Fruit fly (Drosophila melanogaster) whole organism, wandering third instar larva: Measurements from ENCODE around the gene CG1544.
A peak's percentile ranks its signal among the peaks of the same experiment; 100 is the strongest.

ENCODE experiments used
- Abd-B ChIP-seq: fragments of >200 bp; optimal IDR thresholded peaks from 2 replicates; lab custom pipeline; 2017; ENCODE audit warnings: missing biosample characterization, missing genetic modification characterization
- CG32264 ChIP-seq: fragments of 200-800 bp; sonication (Bioruptor generic); optimal IDR thresholded peaks from 2 replicates; lab custom pipeline; 2016; ENCODE audit warnings: missing biosample characterization, missing genetic modification characterization
- CG9705 ChIP-seq: fragments of 200-800 bp; sonication (Bioruptor generic); optimal IDR thresholded peaks from 2 replicates; lab custom pipeline; 2018; ENCODE audit warnings: missing biosample characterization, mild to moderate bottlenecking, missing genetic modification characterization
- CrebA ChIP-seq: fragments of 200-800 bp; sonication (Bioruptor generic); optimal IDR thresholded peaks from 2 replicates; lab custom pipeline; 2016; ENCODE audit warnings: missing biosample characterization, mild to moderate bottlenecking, missing genetic modification characterization, borderline replicate concordance
- Dfd ChIP-seq: fragments of >200 bp; optimal IDR thresholded peaks from 2 replicates; lab custom pipeline; 2017; ENCODE audit warnings: missing biosample characterization, missing genetic modification characterization
- Dif ChIP-seq: fragments of 200-275, 200-300 bp; sonication (Bioruptor generic); optimal IDR thresholded peaks from 2 replicates; lab custom pipeline; 2018; ENCODE audit warnings: missing biosample characterization, missing genetic modification characterization; ENCODE audit not compliant: partially characterized antibody
- GATAd ChIP-seq: sonication (Bioruptor generic); optimal IDR thresholded peaks from 2 replicates; lab custom pipeline; 2016; ENCODE audit warnings: missing biosample characterization, missing genetic modification characterization
- HLH106 ChIP-seq: fragments of 200-800 bp; optimal IDR thresholded peaks from 3 replicates; lab custom pipeline; 2019; ENCODE audit warnings: missing biosample characterization, mild to moderate bottlenecking, missing genetic modification characterization, moderate library complexity
- Hnf4 ChIP-seq: fragments of 200-800 bp; sonication (Bioruptor generic); optimal IDR thresholded peaks from 2 replicates; lab custom pipeline; 2016; ENCODE audit warnings: missing biosample characterization, mild to moderate bottlenecking, missing genetic modification characterization
- Hr83 ChIP-seq: fragments of 200-300 bp; sonication (Bioruptor generic); optimal IDR thresholded peaks from 2 replicates; lab custom pipeline; 2016; ENCODE audit warnings: missing biosample characterization, mild to moderate bottlenecking, missing genetic modification characterization, moderate library complexity; ENCODE audit not compliant: poor library complexity, severe bottlenecking
- Jra ChIP-seq: sonication (Bioruptor generic); optimal IDR thresholded peaks from 2 replicates; lab custom pipeline; 2016; ENCODE audit warnings: missing biosample characterization, missing genetic modification characterization
- Mio ChIP-seq: sonication (Bioruptor generic); optimal IDR thresholded peaks from 2 replicates; lab custom pipeline; 2016; ENCODE audit warnings: missing biosample characterization, missing genetic modification characterization
- Myc ChIP-seq: fragments of >200 bp; optimal IDR thresholded peaks from 2 replicates; lab custom pipeline; 2017
- OdsH ChIP-seq: fragments of 200-800 bp; sonication (Bioruptor generic); optimal IDR thresholded peaks from 2 replicates; lab custom pipeline; 2016; ENCODE audit warnings: missing biosample characterization, mild to moderate bottlenecking, missing genetic modification characterization
- Rel ChIP-seq, 2 experiments: fragments of 200-800 bp; sonication (Bioruptor generic) in 1 of 2; optimal IDR thresholded peaks; 2 replicates in 1 of 2; 3 replicates in 1 of 2; lab custom pipeline; 2016 to 2019; ENCODE audit warnings: mild to moderate bottlenecking in 2 of 2, missing biosample characterization in 2 of 2, missing genetic modification characterization in 2 of 2, moderate library complexity in 1 of 2
- Sp1 ChIP-seq: fragments of 200-800 bp; sonication (Bioruptor generic); optimal IDR thresholded peaks from 3 replicates; lab custom pipeline; 2019; ENCODE audit warnings: missing biosample characterization, mild to moderate bottlenecking, missing genetic modification characterization, moderate library complexity
- Vsx2 ChIP-seq: fragments of 200-300, 225-300 bp; sonication (Bioruptor generic); optimal IDR thresholded peaks from 2 replicates; lab custom pipeline; 2018; ENCODE audit warnings: missing biosample characterization, missing genetic modification characterization; ENCODE audit not compliant: partially characterized antibody
- br ChIP-seq: fragments of 200-800 bp; sonication (Bioruptor generic); optimal IDR thresholded peaks from 2 replicates; lab custom pipeline; 2016; ENCODE audit warnings: missing biosample characterization, missing genetic modification characterization
- dl ChIP-seq, 2 experiments: fragments of 175-275, 200-275 bp in 1 of 2; fragments of 200-275 bp in 1 of 2; sonication (Bioruptor generic); optimal IDR thresholded peaks; lab custom pipeline; 2018; ENCODE audit warnings: mild to moderate bottlenecking in 2 of 2, missing biosample characterization in 2 of 2, missing genetic modification characterization in 2 of 2, moderate library complexity in 2 of 2; ENCODE audit not compliant: partially characterized antibody in 2 of 2, insufficient read depth in 1 of 2
- dmrt93B ChIP-seq: fragments of 200-800 bp; sonication (Bioruptor generic); optimal IDR thresholded peaks from 2 replicates; lab custom pipeline; 2018; ENCODE audit warnings: missing biosample characterization, mild to moderate bottlenecking, missing genetic modification characterization
- dsf ChIP-seq: sonication (Bioruptor generic); optimal IDR thresholded peaks from 2 replicates; lab custom pipeline; 2016; ENCODE audit warnings: missing biosample characterization, missing genetic modification characterization, borderline replicate concordance
- ey ChIP-seq: fragments of 200-800 bp; sonication (Bioruptor generic); optimal IDR thresholded peaks from 2 replicates; lab custom pipeline; 2016; ENCODE audit warnings: missing biosample characterization, missing genetic modification characterization
- foxo ChIP-seq, 2 experiments: fragments of 200-800 bp; sonication (Bioruptor generic); optimal IDR thresholded peaks; 2 replicates in 1 of 2; 3 replicates in 1 of 2; lab custom pipeline; 2016 to 2017; ENCODE audit warnings: missing biosample characterization in 2 of 2, missing genetic modification characterization in 2 of 2
- fru ChIP-seq: fragments of 200-800 bp; sonication (Bioruptor generic); optimal IDR thresholded peaks from 3 replicates; lab custom pipeline; 2016; ENCODE audit warnings: missing biosample characterization, mild to moderate bottlenecking, missing genetic modification characterization
- h ChIP-seq: fragments of 200-800 bp; sonication (Bioruptor generic); optimal IDR thresholded peaks from 3 replicates; lab custom pipeline; 2016; ENCODE audit warnings: missing biosample characterization, mild to moderate bottlenecking, missing genetic modification characterization
- psq ChIP-seq: fragments of 200-800 bp; sonication (Bioruptor generic); optimal IDR thresholded peaks from 3 replicates; lab custom pipeline; 2017; ENCODE audit warnings: missing biosample characterization, mild to moderate bottlenecking, missing genetic modification characterization, moderate library complexity
- rgr ChIP-seq: fragments of 200-800 bp; sonication (Bioruptor generic); optimal IDR thresholded peaks from 3 replicates; lab custom pipeline; 2016; ENCODE audit warnings: missing biosample characterization, mild to moderate bottlenecking, missing genetic modification characterization
- sage ChIP-seq: fragments of 200-800 bp; sonication (Bioruptor generic); optimal IDR thresholded peaks from 2 replicates; lab custom pipeline; 2016; ENCODE audit warnings: missing biosample characterization, mild to moderate bottlenecking, missing genetic modification characterization
- sv ChIP-seq: fragments of 200-800 bp; sonication (Bioruptor generic); optimal IDR thresholded peaks from 3 replicates; lab custom pipeline; 2016; ENCODE audit warnings: missing biosample characterization, missing genetic modification characterization
- tai ChIP-seq: sonication (Bioruptor generic); optimal IDR thresholded peaks from 2 replicates; lab custom pipeline; 2016; ENCODE audit warnings: missing biosample characterization, missing genetic modification characterization
- usp ChIP-seq: fragments of >200 bp; optimal IDR thresholded peaks from 2 replicates; lab custom pipeline; 2017; ENCODE audit warnings: missing biosample characterization, missing genetic modification characterization
- woc ChIP-seq: sonication (Bioruptor generic); optimal IDR thresholded peaks from 2 replicates; lab custom pipeline; 2016; ENCODE audit warnings: missing biosample characterization, mild to moderate bottlenecking, missing genetic modification characterization

Gene CG1544

DNA sequence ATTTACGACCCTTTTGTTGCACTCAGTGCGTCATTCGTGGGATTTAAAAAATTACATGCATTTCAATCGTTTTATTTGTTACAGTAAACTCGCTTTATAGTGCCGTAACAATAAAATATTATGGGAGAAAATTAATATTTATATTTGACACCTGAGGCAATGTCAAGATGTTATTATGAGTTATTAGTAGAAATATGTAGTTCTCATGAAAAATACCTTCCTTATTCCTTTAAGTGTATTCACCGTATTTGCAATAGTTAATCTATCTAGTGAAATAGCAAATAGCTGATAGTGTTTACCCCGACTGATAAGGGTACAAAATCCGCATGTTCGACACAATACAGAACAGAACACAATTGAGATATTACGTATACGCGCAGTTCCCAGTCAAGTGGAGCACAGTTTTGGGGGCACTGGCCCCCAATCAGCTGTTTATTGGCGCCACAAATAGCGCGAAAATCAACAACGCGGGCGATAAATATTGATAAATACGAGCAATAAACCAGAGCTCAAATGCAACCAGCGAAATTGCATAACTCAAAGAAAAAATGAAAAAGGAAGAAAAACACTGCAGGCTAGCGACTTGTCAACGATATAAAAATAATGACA, 53.8 kb downstream of the CG1544 start:
- TF ChIP-seq Mio (GFP tag; lab: Kevin White, UChicago) (no peak), Vsx2 (GFP tag; lab: Kevin White, UChicago) (no peak), sage (no peak), Myc (lab: Kevin White, UChicago) (no peak), br (GFP tag; lab: Kevin White, UChicago) (no peak), GATAd (no peak), Abd-B (no peak), CG32264 (GFP tag; lab: Kevin White, UChicago) (no peak)

DNA sequence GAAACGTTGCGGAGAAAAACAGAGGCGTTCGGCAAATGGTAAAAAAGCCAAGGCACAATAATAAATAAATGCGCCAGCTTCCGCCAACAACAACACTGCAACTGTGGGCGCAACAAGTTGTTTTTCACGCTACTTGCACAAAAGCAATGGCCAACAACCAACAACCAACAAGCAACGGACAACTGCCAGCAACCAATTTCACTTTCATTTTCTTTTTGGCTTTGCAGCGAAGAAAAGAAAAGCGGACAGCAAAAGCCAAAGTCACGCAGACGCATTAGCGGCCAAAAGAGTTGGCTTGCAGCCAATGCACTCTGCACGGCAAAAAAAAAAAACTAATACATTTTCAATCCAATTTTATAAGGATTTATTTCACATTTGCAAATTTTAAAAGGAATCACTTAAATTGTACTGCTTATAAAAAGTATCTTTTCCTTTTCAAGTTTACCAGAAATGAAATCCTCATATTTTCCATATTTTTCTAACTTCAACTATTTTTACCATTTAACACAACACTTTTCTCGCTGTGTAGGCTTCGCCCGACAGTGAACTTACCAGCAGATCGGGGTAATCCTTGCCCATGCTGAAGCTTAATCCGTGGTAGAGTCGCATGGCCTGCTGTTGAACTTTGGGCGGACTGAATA, 54.5 kb downstream of the CG1544 start:
- no peak for TF ChIP-seq woc

DNA sequence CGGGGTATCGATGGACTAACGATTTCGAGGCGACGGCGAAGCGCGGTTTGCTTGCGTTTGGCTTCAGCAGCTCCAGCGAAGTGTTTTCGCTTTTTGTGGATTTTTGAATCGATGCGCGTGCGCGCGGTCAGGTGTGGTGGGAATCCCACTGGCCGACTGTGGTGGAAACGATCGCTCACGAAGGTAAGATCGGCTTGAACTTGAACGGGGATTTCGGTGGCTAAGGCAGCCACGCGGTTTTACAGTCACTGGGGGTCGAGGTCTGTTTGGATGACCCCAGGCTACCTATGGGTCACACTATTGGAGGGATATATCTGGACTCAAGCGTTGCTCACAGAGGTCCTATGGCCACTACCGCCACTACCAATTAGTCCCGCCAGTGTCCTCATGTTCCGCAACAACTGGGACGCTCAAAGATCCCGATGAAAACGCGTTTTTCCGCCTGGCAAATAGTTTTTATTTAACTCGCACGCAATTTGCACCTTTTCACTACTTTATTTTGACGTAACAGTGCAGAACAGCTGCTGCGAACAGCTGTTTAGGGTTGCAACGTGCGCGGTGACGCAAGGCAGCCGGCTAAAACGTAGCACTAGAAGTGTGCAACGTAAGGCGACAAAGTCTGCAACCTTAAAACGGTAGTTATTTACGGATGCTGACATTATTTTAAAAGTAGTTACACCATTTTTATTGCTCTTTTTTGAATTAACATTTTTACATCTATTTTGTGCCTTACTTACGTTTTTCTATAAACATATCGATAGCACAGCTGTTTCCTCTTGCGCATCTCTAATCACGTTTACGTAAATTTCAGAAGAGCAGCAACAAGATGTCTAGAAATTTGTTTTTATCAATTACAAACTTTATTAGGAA, 55.6 kb downstream of the CG1544 start, which contains the start of the genes qless and mRpL32:
Gene qless, minus strand, starts transcription at position 516 of the 870 bp plus-strand sequence.
Gene mRpL32, plus strand, starts transcription at position 780 of the 870 bp plus-strand sequence.
- TF ChIP-seq dsf (no peak), rgr (GFP tag; lab: Kevin White, UChicago) (peak; percentile 47), ey (GFP tag; lab: Kevin White, UChicago) (peak; percentile 53), CG32264 (GFP tag; lab: Kevin White, UChicago) (peak; percentile 26), Mio (GFP tag; lab: Kevin White, UChicago) (no peak), sv (peak; percentile 56), Abd-B (no peak), tai (no peak), dmrt93B (GFP tag; lab: Kevin White, UChicago) (peak; percentile 43), usp (no peak), Dfd (GFP tag; lab: Kevin White, UChicago) (no peak), Rel (GFP tag; optimal IDR thresholded peaks at IDR 0.05; lab: Kevin White, UChicago) (no peak), Rel (tag; optimal IDR thresholded peaks at IDR 0.05; lab: Kevin White, UChicago) (peak; percentile 98), h (GFP tag; lab: Kevin White, UChicago) (peak; percentile 72), Myc (lab: Kevin White, UChicago) (no peak), HLH106 (tag; lab: Kevin White, UChicago) (peak; percentile 70), foxo (GFP tag; optimal IDR thresholded peaks at IDR 0.05; lab: Kevin White, UChicago) (peak; percentile 54 to 80), CrebA (no peak), fru (GFP tag; lab: Kevin White, UChicago) (peak; percentile 55), psq (GFP tag; lab: Kevin White, UChicago) (no peak), Hnf4 (GFP tag; lab: Kevin White, UChicago) (peak; percentile 76), sage (peak; percentile 39), GATAd (peak; percentile 46), Sp1 (GFP tag; lab: Kevin White, UChicago) (no peak), dl (GFP tag; optimal IDR thresholded peaks at IDR 0.05; lab: Kevin White, UChicago; ENCODE audit: insufficient read depth in 1 of 2, partially characterized antibody in 2 of 2) (peak in 1 of 2 experiments; percentile 2), OdsH (peak; percentile 42), CG9705 (GFP tag; lab: Kevin White, UChicago) (peak; percentile 33), Dif (GFP tag; lab: Kevin White, UChicago) (no peak), Hr83 (GFP tag; lab: Kevin White, UChicago) (peak; percentile 16), Jra (GFP tag; lab: Kevin White, UChicago) (peak; percentile 47), woc (peak; percentile 36)
